Worm (Caenorhabditis elegans) whole organism, L4 larva: ENCODE data around the gene ugt-4.

ENCODE experiments used
- D1046.2 ChIP-seq: fragments of 200-800 bp; sonication (Bioruptor generic); IDR thresholded peaks from 2 replicates; pipeline ENCODE4 v1.3.6; 2022; ENCODE audit warnings: missing genetic modification characterization, missing compliant biosample characterization
- F10B5.3 ChIP-seq: sonication (generic microtip); optimal IDR thresholded peaks from 2 replicates; lab custom pipeline; 2016; ENCODE audit warnings: mild to moderate bottlenecking, missing genetic modification characterization, missing compliant biosample characterization
- F37D6.2 ChIP-seq: sonication (generic microtip); optimal IDR thresholded peaks from 2 replicates; lab custom pipeline; 2016; ENCODE audit warnings: mild to moderate bottlenecking, missing genetic modification characterization, missing compliant biosample characterization
- F44E2.7 ChIP-seq: fragments of 200-800 bp; sonication (Bioruptor generic); IDR thresholded peaks from 2 replicates; pipeline ENCODE4 v2.1.2; 2022; ENCODE audit warnings: missing genetic modification characterization, missing compliant biosample characterization
- Y105C5A.15 ChIP-seq: fragments of 200-800 bp; sonication (Bioruptor generic); IDR thresholded peaks from 2 replicates; pipeline ENCODE4 v1.3.6; 2022; ENCODE audit warnings: missing genetic modification characterization, missing compliant biosample characterization
- Y5F2A.4 ChIP-seq: fragments of 200-800 bp; sonication (Bioruptor generic); optimal IDR thresholded peaks from 2 replicates; lab custom pipeline; 2018; ENCODE audit warnings: mild to moderate bottlenecking, missing genetic modification characterization, missing compliant biosample characterization
- Y75B8A.6 ChIP-seq: fragments of 200-800 bp; sonication (Bioruptor generic); IDR thresholded peaks from 2 replicates; pipeline ENCODE4 v1.3.6; 2022; ENCODE audit warnings: missing genetic modification reagents, missing genetic modification characterization, missing compliant biosample characterization
- ZK337.2 ChIP-seq: fragments of 200-800 bp; sonication (Bioruptor generic); IDR thresholded peaks from 2 replicates; pipeline ENCODE4 v1.3.6; 2022; ENCODE audit warnings: missing genetic modification reagents, missing genetic modification characterization, missing compliant biosample characterization
- aha-1 ChIP-seq: fragments of 150-350 bp; peaks from one replicate; lab custom pipeline; 2014; ENCODE audit warnings: missing biosample characterization, missing genetic modification characterization
- arid-1 ChIP-seq: fragments of 200-800 bp; sonication (Bioruptor generic); conservative IDR thresholded peaks from 2 replicates; pipeline ENCODE4 v1.3.6; 2022; ENCODE audit warnings: missing genetic modification reagents, missing genetic modification characterization, missing compliant biosample characterization
- ceh-44 ChIP-seq: fragments of 200-800 bp; sonication (Bioruptor generic); IDR thresholded peaks from 2 replicates; pipeline ENCODE4 v1.3.6; 2022; ENCODE audit warnings: missing genetic modification reagents, missing genetic modification characterization, missing compliant biosample characterization
- ceh-62 ChIP-seq: sonication (generic microtip); optimal IDR thresholded peaks from 2 replicates; lab custom pipeline; 2017; ENCODE audit warnings: missing biosample characterization, missing genetic modification characterization
- ceh-82 ChIP-seq: sonication (generic microtip); optimal IDR thresholded peaks from 2 replicates; lab custom pipeline; 2017; ENCODE audit warnings: missing biosample characterization, missing genetic modification characterization
- cey-2 ChIP-seq: sonication (generic microtip); optimal IDR thresholded peaks from 3 replicates; lab custom pipeline; 2017; ENCODE audit warnings: missing genetic modification characterization, mild to moderate bottlenecking, missing compliant biosample characterization, antibody characterized with exemption, borderline replicate concordance; ENCODE audit not compliant: insufficient read depth
- ctbp-1 ChIP-seq: fragments of 200-800 bp; sonication (Bioruptor generic); IDR thresholded peaks from 2 replicates; pipeline ENCODE4 v1.3.6; 2022; ENCODE audit warnings: missing genetic modification reagents, missing genetic modification characterization, missing compliant biosample characterization
- daf-19 ChIP-seq: fragments of 200-800 bp; sonication (Bioruptor generic); conservative IDR thresholded peaks from 2 replicates; pipeline ENCODE4 v1.3.6; 2022; ENCODE audit warnings: missing genetic modification characterization, missing compliant biosample characterization
- dmd-6 ChIP-seq: fragments of 200-800 bp; sonication (Bioruptor generic); IDR thresholded peaks from 2 replicates; pipeline ENCODE4 v1.3.6; 2022; ENCODE audit warnings: missing genetic modification reagents, missing genetic modification characterization, missing compliant biosample characterization
- dmd-8 ChIP-seq: fragments of 200-800 bp; sonication (Bioruptor generic); IDR thresholded peaks from 2 replicates; pipeline ENCODE4 v1.3.6; 2022; ENCODE audit warnings: missing genetic modification characterization, missing compliant biosample characterization
- dmd-9 ChIP-seq: fragments of 200-800 bp; sonication (Bioruptor generic); IDR thresholded peaks from 2 replicates; pipeline ENCODE4 v1.3.6; 2022; ENCODE audit warnings: missing genetic modification reagents, missing genetic modification characterization, missing compliant biosample characterization
- dpl-1 ChIP-seq: fragments of 150-350 bp; optimal IDR thresholded peaks from 2 replicates; lab custom pipeline; 2014; ENCODE audit warnings: missing biosample characterization, missing genetic modification reagents, missing genetic modification characterization
- duxl-1 ChIP-seq: sonication (generic microtip); optimal IDR thresholded peaks from 2 replicates; lab custom pipeline; 2016; ENCODE audit warnings: mild to moderate bottlenecking, missing genetic modification characterization, moderate library complexity, missing compliant biosample characterization; ENCODE audit not compliant: poor library complexity
- egl-27 ChIP-seq: sonication (generic microtip); optimal IDR thresholded peaks from 3 replicates; lab custom pipeline; 2017; ENCODE audit warnings: missing biosample characterization, missing genetic modification reagents, missing genetic modification characterization
- fkh-10 ChIP-seq: fragments of 150-350 bp; optimal IDR thresholded peaks from 2 replicates; lab custom pipeline; 2014; ENCODE audit warnings: missing biosample characterization, missing genetic modification reagents, missing genetic modification characterization
- gei-8 ChIP-seq: fragments of 200-800 bp; sonication (Bioruptor generic); optimal IDR thresholded peaks from 2 replicates; lab custom pipeline; 2018; ENCODE audit warnings: mild to moderate bottlenecking, missing genetic modification characterization, missing compliant biosample characterization
- hif-1 ChIP-seq, 2 experiments: sonication (generic microtip); optimal IDR thresholded peaks; 2 replicates each; lab custom pipeline; 2016 to 2017; ENCODE audit warnings: missing compliant biosample characterization in 2 of 2, missing genetic modification characterization in 2 of 2, missing genetic modification reagents in 2 of 2, missing genotype in 2 of 2, mild to moderate bottlenecking in 1 of 2
- hlh-11 ChIP-seq: fragments of 200-800 bp; sonication (Bioruptor generic); optimal IDR thresholded peaks from 2 replicates; lab custom pipeline; 2018; ENCODE audit warnings: mild to moderate bottlenecking, missing genetic modification characterization, missing compliant biosample characterization
- hlh-30 ChIP-seq: sonication (generic microtip); optimal IDR thresholded peaks from 2 replicates; lab custom pipeline; 2017; ENCODE audit warnings: antibody characterized with exemption, mild to moderate bottlenecking, missing genetic modification characterization, missing compliant biosample characterization; ENCODE audit not compliant: insufficient read depth
- hmg-1.1 ChIP-seq: fragments of 200-800 bp; sonication (Bioruptor generic); IDR thresholded peaks from 2 replicates; pipeline ENCODE4 v1.3.6; 2022; ENCODE audit warnings: missing genetic modification reagents, missing genetic modification characterization, missing compliant biosample characterization
- lin-1 ChIP-seq: fragments of 200-800 bp; sonication (Bioruptor generic); IDR thresholded peaks from 2 replicates; pipeline ENCODE4 v1.3.6; 2022; ENCODE audit warnings: missing genetic modification reagents, missing genetic modification characterization, missing compliant biosample characterization
- lir-3 ChIP-seq: sonication (generic microtip); optimal IDR thresholded peaks from 2 replicates; lab custom pipeline; 2016; ENCODE audit warnings: mild to moderate bottlenecking, missing genetic modification characterization, missing compliant biosample characterization
- madf-9 ChIP-seq: fragments of 200-800 bp; sonication (Bioruptor generic); conservative IDR thresholded peaks from 2 replicates; pipeline ENCODE4 v1.3.6; 2022; ENCODE audit warnings: missing genetic modification reagents, missing genetic modification characterization, missing compliant biosample characterization
- mdt-29 ChIP-seq: fragments of 200-800 bp; sonication (Bioruptor generic); IDR thresholded peaks from 2 replicates; pipeline ENCODE4 v1.3.6; 2022; ENCODE audit warnings: missing genetic modification reagents, missing genetic modification characterization, missing compliant biosample characterization
- mep-1 ChIP-seq: fragments of 150-350 bp; sonication (generic microtip); optimal IDR thresholded peaks from 3 replicates; lab custom pipeline; 2014; ENCODE audit warnings: missing biosample characterization, missing genetic modification characterization
- nhr-111 ChIP-seq: fragments of 200-800 bp; sonication (Bioruptor generic); optimal IDR thresholded peaks from 2 replicates; lab custom pipeline; 2018; ENCODE audit warnings: mild to moderate bottlenecking, missing genetic modification characterization, missing compliant biosample characterization
- nhr-237 ChIP-seq: sonication (generic microtip); optimal IDR thresholded peaks from 2 replicates; lab custom pipeline; 2017; ENCODE audit warnings: missing biosample characterization, missing genetic modification characterization
- nhr-28 ChIP-seq: fragments of 150-350 bp; optimal IDR thresholded peaks from 2 replicates; lab custom pipeline; 2014; ENCODE audit warnings: missing biosample characterization, missing genetic modification characterization
- nhr-42 ChIP-seq: fragments of 200-800 bp; sonication (Bioruptor generic); IDR thresholded peaks from 2 replicates; pipeline ENCODE4 v1.3.6; 2022; ENCODE audit warnings: missing genetic modification characterization, missing compliant biosample characterization
- nhr-48 ChIP-seq: sonication (generic microtip); optimal IDR thresholded peaks from 2 replicates; lab custom pipeline; 2016; ENCODE audit warnings: mild to moderate bottlenecking, missing genetic modification characterization, missing compliant biosample characterization
- pha-4 ChIP-seq, 2 experiments: fragments of 150-350 bp in 1 of 2; fragments of 200-800 bp in 1 of 2; sonication (Bioruptor generic) in 1 of 2; IDR thresholded peaks in 1 of 2; optimal IDR thresholded peaks in 1 of 2; 2 replicates each; pipeline versions ENCODE4 v1.3.6 to Lab custom; 2014 to 2022; ENCODE audit warnings: missing genetic modification characterization in 2 of 2, missing genetic modification reagents in 2 of 2, missing biosample characterization in 1 of 2, missing compliant biosample characterization in 1 of 2
- php-3 ChIP-seq: fragments of 200-800 bp; sonication (Bioruptor generic); IDR thresholded peaks from 2 replicates; pipeline ENCODE4 v1.3.6; 2022; ENCODE audit warnings: missing genetic modification reagents, missing genetic modification characterization, missing compliant biosample characterization
- rbr-2 ChIP-seq: sonication (generic microtip); optimal IDR thresholded peaks from 2 replicates; lab custom pipeline; 2016; ENCODE audit warnings: missing genotype, missing genetic modification characterization, missing compliant biosample characterization
- saeg-2 ChIP-seq: fragments of 200-800 bp; sonication (Bioruptor generic); IDR thresholded peaks from 2 replicates; pipeline ENCODE4 v1.3.6; 2022; ENCODE audit warnings: missing genetic modification reagents, missing genetic modification characterization, missing compliant biosample characterization
- sdz-12 ChIP-seq: fragments of 200-800 bp; sonication (Bioruptor generic); optimal IDR thresholded peaks from 2 replicates; lab custom pipeline; 2018; ENCODE audit warnings: mild to moderate bottlenecking, missing genetic modification characterization, missing compliant biosample characterization
- spr-1 ChIP-seq: sonication (generic microtip); optimal IDR thresholded peaks from 2 replicates; lab custom pipeline; 2016; ENCODE audit warnings: mild to moderate bottlenecking, missing genetic modification characterization, missing compliant biosample characterization
- spr-3 ChIP-seq: fragments of 200-800 bp; sonication (Bioruptor generic); optimal IDR thresholded peaks from 2 replicates; lab custom pipeline; 2018; ENCODE audit warnings: mild to moderate bottlenecking, missing genetic modification characterization, missing compliant biosample characterization
- tra-1 ChIP-seq: fragments of 200-800 bp; sonication (Bioruptor generic); IDR thresholded peaks from 2 replicates; pipeline ENCODE4 v1.3.6; 2022; ENCODE audit warnings: missing genetic modification reagents, missing genetic modification characterization, missing compliant biosample characterization
- unc-39 ChIP-seq: sonication (generic microtip); optimal IDR thresholded peaks from 2 replicates; lab custom pipeline; 2017; ENCODE audit warnings: missing biosample characterization, missing genetic modification characterization
- zfp-2 ChIP-seq: sonication (generic microtip); optimal IDR thresholded peaks from 2 replicates; lab custom pipeline; 2016; ENCODE audit warnings: mild to moderate bottlenecking, missing genetic modification characterization, missing compliant biosample characterization
- zfp-3 ChIP-seq: fragments of 200-800 bp; sonication (Bioruptor generic); conservative IDR thresholded peaks from 2 replicates; pipeline ENCODE4 v1.3.6; 2022; ENCODE audit warnings: missing genetic modification reagents, missing genetic modification characterization, missing compliant biosample characterization

Gene ugt-4

ce11 chrV:12780248-12780647 is 14.9 kb downstream of the ugt-4 start (continued):
- TF ChIP-seq pha-4 (GFP tag; IDR thresholded peaks at IDR 0.05; lab: Robert Waterston, UW) (peak; percentile 86), pha-4 (tag; optimal IDR thresholded peaks at IDR 0.05; lab: Kevin White, UChicago) (no peak), lin-1 (GFP tag; lab: Robert Waterston, UW) (peak; percentile 86), dmd-8 (GFP tag; lab: Robert Waterston, UW) (peak; percentile 89; the same call in 1 of the 2 replicates), hmg-1.1 (GFP tag; lab: Robert Waterston, UW) (peak; percentile 90), ceh-82 (tag; lab: Kevin White, UChicago) (no peak), nhr-237 (no peak), hlh-30 (no peak), nhr-28 (tag; lab: Kevin White, UChicago) (peak; percentile 21), ceh-62 (tag; lab: Kevin White, UChicago) (no peak), madf-9 (GFP tag; lab: Robert Waterston, UW) (peak; percentile 88), php-3 (GFP tag; lab: Robert Waterston, UW) (peak; percentile 55; the same call in 1 of the 2 replicates), dmd-9 (GFP tag; lab: Robert Waterston, UW) (peak; percentile 78), daf-19 (GFP tag; lab: Robert Waterston, UW) (peak; percentile 77), hif-1 (tag; optimal IDR thresholded peaks at IDR 0.05; lab: Kevin White, UChicago) (peak in 1 of 2 experiments; percentile 43), arid-1 (peak; percentile 91), ceh-44 (GFP tag; lab: Robert Waterston, UW) (peak; percentile 65; the same call in 1 of the 2 replicates), nhr-42 (GFP tag; lab: Robert Waterston, UW) (no peak), Y75B8A.6 (GFP tag; lab: Robert Waterston, UW) (peak; percentile 55; the same call in 1 of the 2 replicates), lir-3 (tag; lab: Kevin White, UChicago) (peak; percentile 66), fkh-10 (GFP tag; lab: Kevin White, UChicago) (no peak), D1046.2 (GFP tag; lab: Robert Waterston, UW) (peak; percentile 87), dmd-6 (GFP tag; lab: Robert Waterston, UW) (peak; percentile 74), unc-39 (tag; lab: Kevin White, UChicago) (no peak), hlh-11 (tag; lab: Kevin White, UChicago) (peak; percentile 56), spr-3 (peak; percentile 72), dpl-1 (GFP tag; lab: Kevin White, UChicago) (peak; percentile 18), aha-1 (peak; percentile 82), mep-1 (tag; lab: Kevin White, UChicago) (no peak), F44E2.7 (GFP tag; lab: Robert Waterston, UW) (peak; percentile 90; the same call in 1 of the 2 replicates), F10B5.3 (tag; lab: Kevin White, UChicago) (peak; percentile 45), saeg-2 (0 out of 2 replicates have a peak, but pooled peaks have one; percentile 21), mdt-29 (GFP tag; lab: Robert Waterston, UW) (0 out of 2 replicates have a peak, but pooled peaks have one; percentile 47), nhr-111 (GFP tag; lab: Kevin White, UChicago) (peak; percentile 84), ctbp-1 (peak; percentile 88), duxl-1 (tag; lab: Kevin White, UChicago) (peak; percentile 14), cey-2 (tag; lab: Kevin White, UChicago) (no peak), zfp-2 (tag; lab: Kevin White, UChicago) (peak; percentile 28), egl-27 (tag; lab: Kevin White, UChicago) (no peak), rbr-2 (tag; lab: Kevin White, UChicago) (peak; percentile 59), Y105C5A.15 (GFP tag; lab: Robert Waterston, UW) (peak; percentile 92), gei-8 (peak; percentile 43), ZK337.2 (GFP tag; lab: Robert Waterston, UW) (no peak), Y5F2A.4 (GFP tag; lab: Kevin White, UChicago) (peak; percentile 15), F37D6.2 (tag; lab: Kevin White, UChicago) (peak; percentile 6), zfp-3 (peak; percentile 67), tra-1 (peak; percentile 84), spr-1 (peak; percentile 31), sdz-12 (GFP tag; lab: Kevin White, UChicago) (peak; percentile 91), nhr-48 (peak; percentile 0)
